Fruit fly (Drosophila melanogaster) whole organism, embryonic: ENCODE data around the gene Usp8.

Experiments used
- ATbp ChIP-seq: fragments of 200-800 bp; sonication (Bioruptor generic); optimal IDR thresholded peaks from 2 replicates; lab custom pipeline; 2017; ENCODE audit warnings: missing biosample characterization, mild to moderate bottlenecking, missing genetic modification characterization, missing genetic modification reagents
- Adf1 ChIP-seq: fragments of 200-800 bp; sonication (Bioruptor generic); IDR thresholded peaks from 2 replicates; pipeline ENCODE4 v1.3.6; 2022; ENCODE audit warnings: missing biosample characterization, missing genetic modification characterization
- Awh ChIP-seq: fragments of 200-800 bp; sonication (Bioruptor generic); IDR thresholded peaks from 2 replicates; pipeline ENCODE4, ENCODE4 v1.3.6; 2022; ENCODE audit warnings: missing biosample characterization, missing genetic modification characterization
- CG10147 ChIP-seq: fragments of 200-800 bp; sonication (Bioruptor generic); optimal IDR thresholded peaks from 2 replicates; lab custom pipeline; 2019; ENCODE audit warnings: missing biosample characterization, mild to moderate bottlenecking, missing genetic modification characterization, moderate library complexity
- CG11456 ChIP-seq: fragments of 200-800 bp; sonication (Bioruptor generic); IDR thresholded peaks from 3 replicates; pipeline ENCODE4 v1.3.6; 2022; ENCODE audit warnings: missing biosample characterization, missing genetic modification characterization
- CG12219 ChIP-seq: fragments of 200-800 bp; sonication (Bioruptor generic); optimal IDR thresholded peaks from 3 replicates; lab custom pipeline; 2018; ENCODE audit warnings: missing biosample characterization, mild to moderate bottlenecking, missing genetic modification characterization
- CG15011 ChIP-seq: fragments of 200-800 bp; sonication (Bioruptor generic); optimal IDR thresholded peaks from 3 replicates; lab custom pipeline; 2018; ENCODE audit warnings: missing biosample characterization, mild to moderate bottlenecking, missing genetic modification characterization
- CG15479 ChIP-seq: fragments of 200-800 bp; sonication (Bioruptor generic); optimal IDR thresholded peaks from 3 replicates; lab custom pipeline; 2019; ENCODE audit warnings: missing biosample characterization, mild to moderate bottlenecking, missing genetic modification characterization, moderate library complexity
- CG15696 ChIP-seq: fragments of 200-800 bp; sonication (Bioruptor generic); optimal IDR thresholded peaks from 2 replicates; lab custom pipeline; 2019; ENCODE audit warnings: missing biosample characterization, mild to moderate bottlenecking, missing genetic modification characterization, moderate library complexity
- CG17568 ChIP-seq: fragments of 200-800 bp; sonication (Bioruptor generic); optimal IDR thresholded peaks from 2 replicates; lab custom pipeline; 2018; ENCODE audit warnings: missing biosample characterization, mild to moderate bottlenecking, missing genetic modification characterization, moderate library complexity
- CG17829 ChIP-seq: fragments of 200-800 bp; optimal IDR thresholded peaks from 2 replicates; lab custom pipeline; 2019; ENCODE audit warnings: missing biosample characterization, mild to moderate bottlenecking, missing genetic modification characterization, moderate library complexity
- CG31388 ChIP-seq: fragments of 200-800 bp; sonication (Bioruptor generic); optimal IDR thresholded peaks from 2 replicates; lab custom pipeline; 2016; ENCODE audit warnings: missing biosample characterization, missing genetic modification characterization
- CG3726 ChIP-seq: fragments of 200-800 bp; sonication (Bioruptor generic); IDR thresholded peaks from 3 replicates; pipeline ENCODE4, ENCODE4 v1.3.6; 2022; ENCODE audit warnings: missing biosample characterization, missing genetic modification characterization
- CG3995 ChIP-seq: fragments of 200-800 bp; sonication (Bioruptor generic); optimal IDR thresholded peaks from 3 replicates; lab custom pipeline; 2016; ENCODE audit warnings: missing biosample characterization, missing genetic modification characterization
- CG4424 ChIP-seq: fragments of 200-800 bp; sonication (Bioruptor generic); optimal IDR thresholded peaks from 3 replicates; lab custom pipeline; 2016; ENCODE audit warnings: missing biosample characterization, missing genetic modification characterization
- CG7556 ChIP-seq: fragments of 200-800 bp; sonication (Bioruptor generic); optimal IDR thresholded peaks from 2 replicates; lab custom pipeline; 2017; ENCODE audit warnings: missing biosample characterization, mild to moderate bottlenecking, missing genetic modification characterization
- CG7963 ChIP-seq: fragments of 200-800 bp; sonication (Bioruptor generic); IDR thresholded peaks from 3 replicates; pipeline ENCODE4 v1.3.6; 2022; ENCODE audit warnings: missing biosample characterization, missing genetic modification characterization; ENCODE audit not compliant: partially characterized antibody
- CG7987 ChIP-seq: fragments of 200-800 bp; sonication (Bioruptor generic); optimal IDR thresholded peaks from 2 replicates; lab custom pipeline; 2018; ENCODE audit warnings: missing biosample characterization, mild to moderate bottlenecking, missing genetic modification characterization, moderate library complexity
- Ets65A ChIP-seq: fragments of 200-800 bp; sonication (Bioruptor generic); peaks from one replicate; lab custom pipeline; 2016; ENCODE audit warnings: missing biosample characterization, missing genetic modification characterization
- Fer3 ChIP-seq: fragments of 200-800 bp; sonication (Bioruptor generic); optimal IDR thresholded peaks from 2 replicates; lab custom pipeline; 2018; ENCODE audit warnings: missing biosample characterization, mild to moderate bottlenecking, missing genetic modification characterization, moderate library complexity
- HLHmδ ChIP-seq: fragments of 200-800 bp; sonication (Bioruptor generic); optimal IDR thresholded peaks from 2 replicates; lab custom pipeline; 2018; ENCODE audit warnings: missing biosample characterization, mild to moderate bottlenecking, missing genetic modification characterization, moderate library complexity
- Hey ChIP-seq: fragments of 200-800 bp; sonication (Bioruptor generic); optimal IDR thresholded peaks from 3 replicates; lab custom pipeline; 2018; ENCODE audit warnings: missing biosample characterization, mild to moderate bottlenecking, missing genetic modification characterization
- Lpt ChIP-seq: fragments of >200 bp; optimal IDR thresholded peaks from 2 replicates; lab custom pipeline; 2018; ENCODE audit warnings: missing biosample characterization, missing genetic modification characterization
- Mes4 ChIP-seq: fragments of 200-800 bp; sonication (Bioruptor generic); optimal IDR thresholded peaks from 2 replicates; lab custom pipeline; 2016; ENCODE audit warnings: missing biosample characterization, missing genetic modification characterization
- NC2β ChIP-seq: fragments of 200-800 bp; sonication (Bioruptor generic); optimal IDR thresholded peaks from 2 replicates; lab custom pipeline; 2016; ENCODE audit warnings: missing biosample characterization, missing genetic modification characterization
- Six4 ChIP-seq: fragments of 200-800 bp; sonication (Bioruptor generic); optimal IDR thresholded peaks from 2 replicates; lab custom pipeline; 2016; ENCODE audit warnings: missing biosample characterization, missing genetic modification characterization
- TFAM ChIP-seq: fragments of 200-800 bp; sonication (Bioruptor generic); optimal IDR thresholded peaks from 2 replicates; lab custom pipeline; 2017; ENCODE audit warnings: missing biosample characterization, missing genetic modification characterization, inconsistent platforms
- ara ChIP-seq: fragments of 200-800 bp; sonication (Bioruptor generic); IDR thresholded peaks from 2 replicates; pipeline ENCODE4 v1.3.6; 2022; ENCODE audit warnings: missing biosample characterization, missing genetic modification characterization
- bowl ChIP-seq: fragments of 200-800 bp; sonication (Bioruptor generic); IDR thresholded peaks from 2 replicates; pipeline ENCODE4 v1.3.6; 2022; ENCODE audit warnings: missing biosample characterization, missing genetic modification characterization
- cato ChIP-seq: fragments of 200-800 bp; sonication (Bioruptor generic); optimal IDR thresholded peaks from 2 replicates; lab custom pipeline; 2016; ENCODE audit warnings: missing biosample characterization, missing genetic modification characterization, borderline replicate concordance
- caup ChIP-seq: fragments of 200-800 bp; sonication (Bioruptor generic); optimal IDR thresholded peaks from 3 replicates; lab custom pipeline; 2017; ENCODE audit warnings: missing biosample characterization, mild to moderate bottlenecking, missing genetic modification characterization, moderate library complexity; ENCODE audit not compliant: severe bottlenecking
- corto ChIP-seq: fragments of 200-800 bp; sonication (Bioruptor generic); optimal IDR thresholded peaks from 2 replicates; lab custom pipeline; 2016; ENCODE audit warnings: missing biosample characterization, mild to moderate bottlenecking, missing genetic modification characterization, moderate library complexity
- dan ChIP-seq: fragments of 200-800 bp; sonication (Bioruptor generic); IDR thresholded peaks from 2 replicates; pipeline ENCODE4 v1.3.6; 2022; ENCODE audit warnings: missing biosample characterization, missing genetic modification characterization
- grau ChIP-seq: fragments of 200-800 bp; optimal IDR thresholded peaks from 3 replicates; lab custom pipeline; 2019; ENCODE audit warnings: missing biosample characterization, mild to moderate bottlenecking, missing genetic modification characterization, moderate library complexity
- jumu ChIP-seq: fragments of 200-800 bp; sonication (Bioruptor generic); optimal IDR thresholded peaks from 3 replicates; lab custom pipeline; 2016; ENCODE audit warnings: missing biosample characterization, missing genetic modification characterization
- lov ChIP-seq, 2 experiments: fragments of 200-800 bp in 1 of 2; fragments of >200 bp in 1 of 2; sonication (Bioruptor generic) in 1 of 2; IDR thresholded peaks in 1 of 2; optimal IDR thresholded peaks in 1 of 2; 2 replicates in 1 of 2; 3 replicates in 1 of 2; pipeline versions ENCODE4 v1.3.6 to Lab custom; 2017 to 2022; ENCODE audit warnings: missing biosample characterization in 1 of 2, missing genetic modification characterization in 1 of 2
- maf-S ChIP-seq: fragments of 200-800 bp; sonication (Bioruptor generic); optimal IDR thresholded peaks from 2 replicates; lab custom pipeline; 2016; ENCODE audit warnings: missing biosample characterization, missing genetic modification characterization
- nerfin-1 ChIP-seq: fragments of 200-800 bp; sonication (Bioruptor generic); optimal IDR thresholded peaks from 3 replicates; lab custom pipeline; 2019; ENCODE audit warnings: missing biosample characterization, mild to moderate bottlenecking, missing genetic modification characterization, moderate library complexity
- nom ChIP-seq: fragments of 200-800 bp; sonication (Bioruptor generic); optimal IDR thresholded peaks from 2 replicates; lab custom pipeline; 2017; ENCODE audit warnings: missing biosample characterization, missing genetic modification characterization, mild to moderate bottlenecking, moderate library complexity, missing genetic modification reagents
- otp ChIP-seq: fragments of 200-800 bp; sonication (Bioruptor generic); IDR thresholded peaks from 3 replicates; pipeline ENCODE4, ENCODE4 v1.3.6; 2022; ENCODE audit warnings: missing biosample characterization, missing genetic modification characterization
- pfk ChIP-seq: fragments of 200-800 bp; sonication (Bioruptor generic); optimal IDR thresholded peaks from 2 replicates; lab custom pipeline; 2018; ENCODE audit warnings: missing biosample characterization, mild to moderate bottlenecking, missing genetic modification characterization, moderate library complexity
- pita ChIP-seq: fragments of 200-800 bp; sonication (Bioruptor generic); optimal IDR thresholded peaks from 2 replicates; lab custom pipeline; 2017; ENCODE audit warnings: missing biosample characterization, mild to moderate bottlenecking, missing genetic modification characterization
- pnt ChIP-seq: fragments of 200-800 bp; sonication (Bioruptor generic); optimal IDR thresholded peaks from 3 replicates; lab custom pipeline; 2016; ENCODE audit warnings: missing biosample characterization, missing genetic modification characterization
- repo ChIP-seq: fragments of 200-800 bp; sonication (Bioruptor generic); optimal IDR thresholded peaks from 2 replicates; lab custom pipeline; 2016; ENCODE audit warnings: missing biosample characterization, missing genetic modification characterization
- ro ChIP-seq: fragments of 200-800 bp; sonication (Bioruptor generic); IDR thresholded peaks from 2 replicates; pipeline ENCODE4 v1.3.6; 2022; ENCODE audit warnings: missing biosample characterization, missing genetic modification characterization
- sens ChIP-seq: fragments of 200-800 bp; sonication (Bioruptor generic); peaks from one replicate; lab custom pipeline; 2016; ENCODE audit warnings: missing biosample characterization, missing genetic modification characterization
- slbo ChIP-seq: fragments of 200-800 bp; sonication (Bioruptor generic); IDR thresholded peaks from 2 replicates; pipeline ENCODE4 v1.3.6; 2022; ENCODE audit warnings: missing biosample characterization, missing genetic modification characterization
- tap ChIP-seq: fragments of 200-800 bp; optimal IDR thresholded peaks from 3 replicates; lab custom pipeline; 2019; ENCODE audit warnings: missing biosample characterization, mild to moderate bottlenecking, missing genetic modification characterization, moderate library complexity
- trh ChIP-seq: fragments of 200-800 bp; sonication (Bioruptor generic); optimal IDR thresholded peaks from 2 replicates; lab custom pipeline; 2016; ENCODE audit warnings: missing biosample characterization, missing genetic modification characterization
- tx ChIP-seq: fragments of 200-800 bp; sonication (Bioruptor generic); optimal IDR thresholded peaks from 2 replicates; lab custom pipeline; 2016; ENCODE audit warnings: missing biosample characterization, missing genetic modification characterization
- z ChIP-seq: fragments of 200-800 bp; sonication (Bioruptor generic); IDR thresholded peaks from 3 replicates; pipeline ENCODE4 v1.3.6; 2022; ENCODE audit warnings: missing biosample characterization, missing genetic modification characterization

Gene Usp8

DNA sequence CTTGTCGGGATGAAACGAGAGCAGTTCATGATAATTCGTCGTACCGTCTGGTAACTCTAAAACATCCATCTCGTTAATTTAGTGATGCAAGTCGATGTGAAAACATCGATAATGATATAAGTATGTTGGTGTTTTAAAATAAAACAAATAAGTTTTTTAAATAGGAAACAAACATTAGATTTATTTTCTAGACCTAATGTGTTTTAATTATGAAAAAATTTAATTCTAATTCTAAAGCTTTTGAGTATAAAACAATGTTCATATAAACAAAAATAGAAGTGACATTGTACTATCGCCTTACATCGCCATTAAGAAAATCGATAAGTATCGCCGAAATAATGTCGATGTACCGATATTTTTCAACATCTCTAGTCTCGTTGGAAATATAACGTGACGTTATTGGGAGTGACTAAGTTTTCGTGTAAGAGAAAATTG lies 23.0 kb upstream of the Usp8 start, which contains the start of gene Rab11 (continued):
- no peak for TF ChIP-seq pnt (GFP tag; lab: Kevin White, UChicago)
- no peak for TF ChIP-seq Hey (tag; lab: Kevin White, UChicago)
- TF ChIP-seq nerfin-1 (tag; lab: Kevin White, UChicago), result no peak
- no peak for TF ChIP-seq cato (GFP tag; lab: Kevin White, UChicago)
- peak; percentile 61 for TF ChIP-seq grau
- TF ChIP-seq dan, result no peak
- no peak for TF ChIP-seq ara (GFP tag; lab: Robert Waterston, UW)
- TF ChIP-seq CG7987 (GFP tag; lab: Kevin White, UChicago), result no peak
- no peak for TF ChIP-seq CG12219
- TF ChIP-seq CG10147 (GFP tag; lab: Kevin White, UChicago), result peak; percentile 64
- TF ChIP-seq CG15479 (GFP tag; lab: Kevin White, UChicago), result no peak
- no peak for TF ChIP-seq ro
- TF ChIP-seq Six4 (GFP tag; lab: Kevin White, UChicago), result peak; percentile 20
- no peak for TF ChIP-seq otp
- TF ChIP-seq CG31388 (GFP tag; lab: Kevin White, UChicago), result no peak
- TF ChIP-seq Lpt (GFP tag; lab: Kevin White, UChicago), result no peak
- TF ChIP-seq NC2β (GFP tag; lab: Kevin White, UChicago), result no peak
- TF ChIP-seq TFAM, result no peak
- no peak for TF ChIP-seq lov (optimal IDR thresholded peaks at IDR 0.05; lab: Kevin White, UChicago)
- TF ChIP-seq lov (GFP tag; IDR thresholded peaks at IDR 0.05; lab: Robert Waterston, UW), result no peak
- TF ChIP-seq repo (GFP tag; lab: Kevin White, UChicago), result no peak
- TF ChIP-seq slbo (GFP tag; lab: Robert Waterston, UW), result peak; percentile 78
- TF ChIP-seq tap (tag; lab: Kevin White, UChicago), result no peak
- peak; percentile 46 for TF ChIP-seq CG17829
- peak; percentile 8 for TF ChIP-seq tx
- TF ChIP-seq Adf1 (GFP tag; lab: Robert Waterston, UW), result no peak
- TF ChIP-seq CG4424, result peak; percentile 27
- peak; percentile 24 for TF ChIP-seq corto
- no peak for TF ChIP-seq Awh (GFP tag; lab: Robert Waterston, UW)
- peak; percentile 57 for TF ChIP-seq CG15696 (tag; lab: Kevin White, UChicago)
- 0 out of 3 replicates have a peak, but pooled peaks have one; percentile 45 for TF ChIP-seq CG11456
- TF ChIP-seq CG7963, result peak; percentile 73
- no peak for TF ChIP-seq maf-S (GFP tag; lab: Kevin White, UChicago)
- no peak for TF ChIP-seq bowl
- TF ChIP-seq ATbp, result no peak
- no peak for TF ChIP-seq trh (GFP tag; lab: Kevin White, UChicago)
- no peak for TF ChIP-seq CG3726
- no peak for TF ChIP-seq nom (GFP tag; lab: Kevin White, UChicago)
- TF ChIP-seq Fer3 (tag; lab: Kevin White, UChicago), result no peak
- no peak for TF ChIP-seq CG15011
- TF ChIP-seq jumu (GFP tag; lab: Kevin White, UChicago), result peak; percentile 25
- no peak for TF ChIP-seq pita
- no peak for TF ChIP-seq CG17568
- no peak for TF ChIP-seq z (GFP tag; lab: Robert Waterston, UW)
- TF ChIP-seq HLHmδ (GFP tag; lab: Kevin White, UChicago), result no peak
- TF ChIP-seq caup (GFP tag; lab: Kevin White, UChicago), result peak; percentile 36
- peak; percentile 42 for TF ChIP-seq CG7556 (GFP tag; lab: Kevin White, UChicago)
- no peak for TF ChIP-seq Mes4 (GFP tag; lab: Kevin White, UChicago)
- TF ChIP-seq CG3995 (GFP tag; lab: Kevin White, UChicago), result peak; percentile 74
- no peak for TF ChIP-seq pfk
- TF ChIP-seq sens, result peak; percentile 91
- TF ChIP-seq Ets65A, result peak; percentile 8
